Worm (Caenorhabditis elegans): ENCODE results near the gene maph-1.3.

maph-1.3 gene

DNA sequence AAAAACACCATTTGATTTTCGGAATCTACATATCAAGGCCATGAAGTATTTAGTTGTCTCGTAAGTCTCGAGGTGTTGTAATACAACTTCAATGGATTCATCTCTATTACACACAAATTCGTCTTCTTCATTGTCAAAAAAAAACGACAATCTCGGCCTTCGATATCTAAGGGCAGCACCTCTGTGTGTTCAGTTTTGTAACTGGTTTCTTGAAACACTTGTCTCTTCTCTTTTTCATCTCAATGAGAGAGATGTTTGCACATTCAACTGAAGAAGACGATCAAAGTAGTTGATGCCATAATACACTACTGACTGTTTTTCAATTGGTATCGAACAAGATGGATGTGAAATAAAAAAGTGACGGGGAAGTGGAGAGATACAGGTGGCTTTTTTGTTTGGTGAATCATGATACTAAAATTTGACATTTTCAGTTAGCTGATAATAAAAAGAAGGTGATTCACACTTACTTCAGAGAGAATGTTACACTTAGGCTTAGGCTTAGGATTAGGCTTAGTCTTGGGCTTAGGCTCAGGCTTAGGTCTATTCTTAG is 33.2 kb upstream of the maph-1.3 start:
- TF ChIP-seq F13H6.1 (tag; optimal IDR thresholded peaks at IDR 0.05) (peak; percentile 23), blmp-1 (tag; optimal IDR thresholded peaks at IDR 0.05; ENCODE audit: insufficient read depth) (no peak), sma-9 (GFP tag; optimal IDR thresholded peaks at IDR 0.05) (peak; percentile 22), sma-9 (tag; optimal IDR thresholded peaks at IDR 0.05) (no peak), nhr-129 (tag; optimal IDR thresholded peaks at IDR 0.05) (peak; percentile 31), nhr-25 (tag; optimal IDR thresholded peaks at IDR 0.05) (peak; percentile 87), fos-1 (tag; optimal IDR thresholded peaks at IDR 0.05) (peak; percentile 34), ztf-11 (tag; optimal IDR thresholded peaks at IDR 0.05) (no peak), crh-2 (tag; optimal IDR thresholded peaks at IDR 0.05) (peak; percentile 18), elt-1 (tag; optimal IDR thresholded peaks at IDR 0.05) (no peak), ceh-16 (tag; optimal IDR thresholded peaks at IDR 0.05) (peak; percentile 26), sma-3 (GFP tag; optimal IDR thresholded peaks at IDR 0.05) (peak; percentile 47)

DNA sequence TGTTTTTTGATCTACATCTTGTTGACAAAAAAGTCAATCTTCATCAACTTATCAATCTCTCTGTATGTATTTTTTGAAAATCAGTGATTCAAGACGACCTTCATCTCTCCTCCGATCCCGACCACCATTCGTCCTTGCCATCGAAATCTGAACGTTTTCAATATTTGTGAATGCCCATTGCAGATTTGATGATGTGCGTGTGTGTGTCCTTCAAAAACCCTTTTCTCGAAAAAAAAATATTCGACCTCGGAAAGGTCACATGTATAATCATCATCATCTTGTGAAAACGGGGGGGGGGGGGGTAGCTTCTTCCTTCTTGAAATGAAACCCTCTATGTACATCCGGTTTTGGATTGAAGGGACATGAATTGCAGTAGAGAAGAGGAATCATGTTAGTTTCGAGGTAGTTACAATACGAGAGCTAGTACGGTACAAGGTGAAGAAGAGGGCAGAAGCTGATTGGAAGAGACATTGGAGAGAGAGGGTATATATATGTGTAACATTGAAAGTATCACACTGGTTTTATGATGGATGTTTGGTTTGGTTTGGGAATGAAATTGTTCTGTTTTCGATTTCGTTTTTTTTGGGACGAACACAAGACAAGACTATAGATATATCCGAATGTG is 32.2 kb upstream of the maph-1.3 start:
- TF ChIP-seq R02D3.7 (tag; optimal IDR thresholded peaks at IDR 0.05) (no peak), ztf-11 (tag; optimal IDR thresholded peaks at IDR 0.05) (no peak), nhr-237 (tag; optimal IDR thresholded peaks at IDR 0.05) (no peak), lin-13 (GFP tag; optimal IDR thresholded peaks at IDR 0.05) (no peak), ceh-82 (tag; optimal IDR thresholded peaks at IDR 0.05) (no peak), nhr-25 (tag; optimal IDR thresholded peaks at IDR 0.05) (peak; percentile 93), blmp-1 (tag; optimal IDR thresholded peaks at IDR 0.05; ENCODE audit: insufficient read depth) (peak; percentile 43), snpc-4 (tag; optimal IDR thresholded peaks at IDR 0.05) (no peak), nhr-77 (tag; optimal IDR thresholded peaks at IDR 0.05) (no peak), lsy-2 (tag; optimal IDR thresholded peaks at IDR 0.05) (peak in 1 of 2 experiments; percentile 4), peb-1 (tag; optimal IDR thresholded peaks at IDR 0.05) (no peak), mbf-1 (tag; optimal IDR thresholded peaks at IDR 0.05) (no peak), dmd-4 (tag; optimal IDR thresholded peaks at IDR 0.05) (no peak), nhr-6 (tag; optimal IDR thresholded peaks at IDR 0.05) (no peak), sma-3 (GFP tag; optimal IDR thresholded peaks at IDR 0.05) (peak; percentile 13), unc-55 (GFP tag; optimal IDR thresholded peaks at IDR 0.05) (no peak), alr-1 (tag; optimal IDR thresholded peaks at IDR 0.05) (no peak), crh-2 (tag; optimal IDR thresholded peaks at IDR 0.05) (peak; percentile 33), ZK546.5 (tag; optimal IDR thresholded peaks at IDR 0.05) (no peak), aly-2 (tag; optimal IDR thresholded peaks at IDR 0.05) (no peak), nhr-10 (tag; optimal IDR thresholded peaks at IDR 0.05) (no peak), nhr-129 (tag; optimal IDR thresholded peaks at IDR 0.05) (no peak), lin-39 (tag; optimal IDR thresholded peaks at IDR 0.05) (no peak), elt-3 (tag; optimal IDR thresholded peaks at IDR 0.05) (no peak), C34F6.9 (tag; optimal IDR thresholded peaks at IDR 0.05) (no peak), nhr-12 (tag; optimal IDR thresholded peaks at IDR 0.05) (no peak), mdl-1 (tag; optimal IDR thresholded peaks at IDR 0.05) (no peak), unc-39 (tag; optimal IDR thresholded peaks at IDR 0.05) (no peak), nhr-23 (tag; optimal IDR thresholded peaks at IDR 0.05) (no peak), skn-1 (tag; optimal IDR thresholded peaks at IDR 0.05) (no peak)

DNA sequence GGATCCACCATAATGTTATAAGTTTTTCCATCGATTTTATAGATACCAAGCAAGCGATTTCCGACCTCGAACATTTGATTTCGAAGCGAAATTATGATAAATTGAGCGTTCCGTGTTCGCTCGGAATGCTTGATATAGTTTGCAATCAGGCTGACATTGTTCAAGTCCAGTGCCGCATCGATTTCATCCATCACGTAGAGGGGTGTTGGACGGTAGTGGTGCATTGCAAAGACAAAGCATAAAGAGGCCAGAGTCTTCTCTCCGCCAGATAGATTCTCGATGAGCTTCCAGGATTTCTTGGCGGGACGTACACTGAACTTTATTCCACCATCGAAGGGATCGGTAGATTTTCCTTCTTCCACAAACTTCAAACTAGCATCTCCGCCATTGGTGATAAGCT is 30.3 kb upstream of the maph-1.3 start:
- TF ChIP-seq gmeb-1 (tag; optimal IDR thresholded peaks at IDR 0.05) (no peak), nhr-12 (tag; optimal IDR thresholded peaks at IDR 0.05) (no peak), ztf-11 (tag; optimal IDR thresholded peaks at IDR 0.05) (no peak), snpc-4 (tag; optimal IDR thresholded peaks at IDR 0.05) (no peak), nhr-11 (tag; optimal IDR thresholded peaks at IDR 0.05) (no peak)

DNA sequence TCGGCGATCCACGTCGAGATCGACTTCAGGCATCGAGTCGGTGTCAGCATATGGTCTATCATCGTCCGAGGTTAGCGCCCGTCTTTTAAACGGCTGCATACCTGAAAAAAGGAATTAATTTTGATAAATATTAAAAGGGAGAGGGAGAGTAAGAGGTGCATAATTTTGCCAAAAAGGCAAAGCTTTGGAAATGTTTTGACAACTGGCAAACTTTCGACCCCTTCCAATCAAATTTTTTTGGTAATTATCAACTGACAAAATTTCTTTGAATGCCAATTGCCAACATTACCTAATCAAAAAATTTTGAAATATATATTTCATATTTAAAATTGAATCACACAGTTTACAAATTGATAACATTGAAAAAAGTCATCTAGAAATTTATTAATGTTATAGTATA is 25.1 kb upstream of the maph-1.3 start, which contains the start of gene dpy-27:
dpy-27 (minus strand) TSS at position 101 of the 400 bp plus-strand sequence.
- no peak for TF ChIP-seq nhr-237 (tag; optimal IDR thresholded peaks at IDR 0.05)
- no peak for TF ChIP-seq blmp-1 (tag; optimal IDR thresholded peaks at IDR 0.05; ENCODE audit: insufficient read depth)
- no peak for TF ChIP-seq mdl-1 (tag; optimal IDR thresholded peaks at IDR 0.05)
- TF ChIP-seq nhr-25 (tag; optimal IDR thresholded peaks at IDR 0.05): no peak
- no peak for TF ChIP-seq peb-1 (tag; optimal IDR thresholded peaks at IDR 0.05)
- no peak for TF ChIP-seq dmd-4 (tag; optimal IDR thresholded peaks at IDR 0.05)
- no peak for TF ChIP-seq unc-55 (GFP tag; optimal IDR thresholded peaks at IDR 0.05)
- TF ChIP-seq ztf-11 (tag; optimal IDR thresholded peaks at IDR 0.05): no peak
- TF ChIP-seq skn-1 (tag; optimal IDR thresholded peaks at IDR 0.05): no peak

Data from whole organism, L2 larva.